Worm (Caenorhabditis elegans): ENCODE results near the gene let-858.

ce11 chrII:11010914-11011313, 11.3 kb upstream of the let-858 start:
- TF ChIP-seq flt-1 (GFP tag; IDR thresholded peaks at IDR 0.05) (no peak), T22C8.4 (GFP tag; IDR thresholded peaks at IDR 0.05) (no peak), med-1 (GFP tag; optimal IDR thresholded peaks at IDR 0.05; ENCODE audit: insufficient read depth) (no peak), cog-1 (tag; optimal IDR thresholded peaks at IDR 0.05) (no peak), ref-1 (GFP tag; conservative IDR thresholded peaks at IDR 0.05) (no peak), tab-1 (GFP tag; IDR thresholded peaks at IDR 0.05) (no peak)
